Comparison of ENCODE assay signal across 1 fruit fly cellular context in genomic region chr3R:19620953-19621352, dm6.
TF ChIP-seq lines count a peak whose summit lies in the region.

No protein-coding gene starts in this region.

TF ChIP-seq in whole organism, embryonic, 481 proteins besides CTCF, POLR2A, EP300 and RAD21 (continued from another document and continues in another):
- TF ChIP-seq Atf6 (GFP tag; IDR thresholded peaks at IDR 0.05; lab: Robert Waterston, UW), result 0 out of 2 replicates have a peak, but pooled peaks have one; percentile 14
- TF ChIP-seq croc (GFP tag; conservative IDR thresholded peaks at IDR 0.05; lab: Robert Waterston, UW), result no peak
- no peak for TF ChIP-seq Xbp1 (GFP tag; optimal IDR thresholded peaks at IDR 0.05; lab: Kevin White, UChicago)
- no peak for TF ChIP-seq CG9727 (GFP tag; optimal IDR thresholded peaks at IDR 0.05; lab: Kevin White, UChicago)
- TF ChIP-seq nerfin-1 (tag; optimal IDR thresholded peaks at IDR 0.05; lab: Kevin White, UChicago), result no peak
- TF ChIP-seq Hsf (GFP tag; optimal IDR thresholded peaks at IDR 0.05; lab: Kevin White, UChicago), result no peak
- no peak for TF ChIP-seq CG10431 (GFP tag; optimal IDR thresholded peaks at IDR 0.05; lab: Kevin White, UChicago)
- no peak for TF ChIP-seq HHEX (GFP tag; optimal IDR thresholded peaks at IDR 0.05; lab: Kevin White, UChicago)
- no peak; the same call in 2 of the 3 replicates for TF ChIP-seq tgo (GFP tag; IDR thresholded peaks at IDR 0.05; lab: Robert Waterston, UW)
- TF ChIP-seq Gug (GFP tag; IDR thresholded peaks at IDR 0.05; lab: Robert Waterston, UW), result no peak
- TF ChIP-seq CG7745 (tag; optimal IDR thresholded peaks at IDR 0.05; lab: Kevin White, UChicago), result no peak
- no peak for TF ChIP-seq chn (GFP tag; optimal IDR thresholded peaks at IDR 0.05; lab: Kevin White, UChicago)
- no peak for TF ChIP-seq Hand (GFP tag; optimal IDR thresholded peaks at IDR 0.05; lab: Kevin White, UChicago)
- no peak for TF ChIP-seq D19A (tag; optimal IDR thresholded peaks at IDR 0.05; lab: Kevin White, UChicago)
- no peak for TF ChIP-seq CG17802 (tag; optimal IDR thresholded peaks at IDR 0.05; lab: Kevin White, UChicago)
- peak in 1 of 2 experiments; percentile 40 for TF ChIP-seq Eip74EF (GFP tag; optimal IDR thresholded peaks at IDR 0.05; lab: Kevin White, UChicago)
- no peak for TF ChIP-seq CG6254 (GFP tag; optimal IDR thresholded peaks at IDR 0.05; lab: Kevin White, UChicago)
- peak; percentile 6 for TF ChIP-seq CG5180 (GFP tag; optimal IDR thresholded peaks at IDR 0.05; lab: Kevin White, UChicago)
- peak in 1 of 2 experiments; percentile 69 for TF ChIP-seq crp (GFP tag; optimal IDR thresholded peaks at IDR 0.05; lab: Kevin White, UChicago)
- TF ChIP-seq CG3995 (GFP tag; optimal IDR thresholded peaks at IDR 0.05; lab: Kevin White, UChicago), result no peak
- TF ChIP-seq eve (GFP tag; optimal IDR thresholded peaks at IDR 0.05; lab: Kevin White, UChicago), result no peak
- no peak for TF ChIP-seq CG2129 (GFP tag; IDR thresholded peaks at IDR 0.05; lab: Robert Waterston, UW; ENCODE audit: partially characterized antibody)
- no peak for TF ChIP-seq luna (GFP tag; optimal IDR thresholded peaks at IDR 0.05; lab: Kevin White, UChicago)
- TF ChIP-seq onecut (GFP tag; IDR thresholded peaks at IDR 0.05; lab: Robert Waterston, UW), result 0 out of 2 replicates have a peak, but pooled peaks have one; percentile 5
- no peak for TF ChIP-seq CG32767 (GFP tag; IDR thresholded peaks at IDR 0.05; lab: Robert Waterston, UW)
- TF ChIP-seq abd-A (tag; optimal IDR thresholded peaks at IDR 0.05; lab: Kevin White, UChicago), result peak; percentile 78
- no peak for TF ChIP-seq Usf (GFP tag; optimal IDR thresholded peaks at IDR 0.05; lab: Kevin White, UChicago)
- TF ChIP-seq Pdp1 (GFP tag; optimal IDR thresholded peaks at IDR 0.05; lab: Kevin White, UChicago), result peak in 1 of 2 experiments; percentile 13
- TF ChIP-seq CG7839 (tag; optimal IDR thresholded peaks at IDR 0.05; lab: Kevin White, UChicago), result no peak
- TF ChIP-seq CG12769 (tag; optimal IDR thresholded peaks at IDR 0.05; lab: Kevin White, UChicago), result peak; percentile 89
- no peak for TF ChIP-seq CG7786 (GFP tag; optimal IDR thresholded peaks at IDR 0.05; lab: Kevin White, UChicago)
- TF ChIP-seq Sry-δ (GFP tag; optimal IDR thresholded peaks at IDR 0.05; lab: Kevin White, UChicago), result no peak
- no peak for TF ChIP-seq CG16813 (GFP tag; IDR thresholded peaks at IDR 0.05; lab: Robert Waterston, UW; ENCODE audit: partially characterized antibody)
- TF ChIP-seq CG13287 (GFP tag; IDR thresholded peaks at IDR 0.05; lab: Robert Waterston, UW; ENCODE audit: partially characterized antibody), result peak; percentile 41
- TF ChIP-seq C15 (GFP tag; IDR thresholded peaks at IDR 0.05; lab: Robert Waterston, UW), result no peak
- TF ChIP-seq CG8359 (GFP tag; optimal IDR thresholded peaks at IDR 0.05; lab: Kevin White, UChicago; ENCODE audit: borderline replicate concordance), result no peak
- no peak for TF ChIP-seq Ptx1 (GFP tag; IDR thresholded peaks at IDR 0.05; lab: Robert Waterston, UW)
- TF ChIP-seq CG3163 (GFP tag; optimal IDR thresholded peaks at IDR 0.05; lab: Kevin White, UChicago), result no peak
- no peak for TF ChIP-seq tap (tag; optimal IDR thresholded peaks at IDR 0.05; lab: Kevin White, UChicago)
- TF ChIP-seq sr (GFP tag; IDR thresholded peaks at IDR 0.05; lab: Robert Waterston, UW), result peak; percentile 12; the same call in 1 of the 3 replicates
- no peak for TF ChIP-seq CG4707 (GFP tag; optimal IDR thresholded peaks at IDR 0.05; lab: Kevin White, UChicago)
- TF ChIP-seq gce (GFP tag; IDR thresholded peaks at IDR 0.05; lab: Robert Waterston, UW), result no peak
- peak; percentile 9 for TF ChIP-seq exex (tag; optimal IDR thresholded peaks at IDR 0.05; lab: Kevin White, UChicago)
- peak; percentile 36 for TF ChIP-seq nau (GFP tag; optimal IDR thresholded peaks at IDR 0.05; lab: Kevin White, UChicago)
- peak; percentile 62 for TF ChIP-seq Deaf1 (tag; optimal IDR thresholded peaks at IDR 0.05; lab: Kevin White, UChicago)
- no peak for TF ChIP-seq CG17359 (tag; optimal IDR thresholded peaks at IDR 0.05; lab: Kevin White, UChicago)
- TF ChIP-seq CG3065 (GFP tag; optimal IDR thresholded peaks at IDR 0.05; lab: Kevin White, UChicago), result no peak
- no peak for TF ChIP-seq bcd (GFP tag; optimal IDR thresholded peaks at IDR 0.05; lab: Kevin White, UChicago)
- TF ChIP-seq CG12391 (tag; optimal IDR thresholded peaks at IDR 0.05; lab: Kevin White, UChicago), result no peak
- no peak for TF ChIP-seq CG6175 (GFP tag; IDR thresholded peaks at IDR 0.05; lab: Robert Waterston, UW)
- peak; percentile 5 for TF ChIP-seq schlank (tag; optimal IDR thresholded peaks at IDR 0.05; lab: Kevin White, UChicago)
- no peak for TF ChIP-seq Oli (tag; optimal IDR thresholded peaks at IDR 0.05; lab: Kevin White, UChicago)
- TF ChIP-seq chinmo (GFP tag; IDR thresholded peaks at IDR 0.05; lab: Robert Waterston, UW; ENCODE audit: partially characterized antibody), result peak; percentile 90; the same call in 3 of the 4 replicates
- TF ChIP-seq CG6654 (GFP tag; optimal IDR thresholded peaks at IDR 0.05; lab: Kevin White, UChicago), result no peak
- TF ChIP-seq insv (GFP tag; optimal IDR thresholded peaks at IDR 0.05; lab: Kevin White, UChicago), result no peak
- peak; percentile 90 for TF ChIP-seq CG10543 (GFP tag; optimal IDR thresholded peaks at IDR 0.05; lab: Kevin White, UChicago)
- TF ChIP-seq CG7357 (GFP tag; IDR thresholded peaks at IDR 0.05; lab: Robert Waterston, UW), result no peak
- no peak for TF ChIP-seq CG17361 (GFP tag; IDR thresholded peaks at IDR 0.05; lab: Robert Waterston, UW)
- 0 out of 3 replicates have a peak, but pooled peaks have one; percentile 27 for TF ChIP-seq zfh1 (GFP tag; IDR thresholded peaks at IDR 0.05; lab: Robert Waterston, UW)
- TF ChIP-seq dan (GFP tag; IDR thresholded peaks at IDR 0.05; lab: Robert Waterston, UW), result no peak
- TF ChIP-seq CG18262 (tag; optimal IDR thresholded peaks at IDR 0.05; lab: Kevin White, UChicago), result no peak
- TF ChIP-seq CG10147 (GFP tag; optimal IDR thresholded peaks at IDR 0.05; lab: Kevin White, UChicago), result no peak
- 0 out of 2 replicates have a peak, but pooled peaks have one; percentile 12 for TF ChIP-seq MBD-R2 (GFP tag; IDR thresholded peaks at IDR 0.05; lab: Robert Waterston, UW)
- no peak for TF ChIP-seq lmd (GFP tag; IDR thresholded peaks at IDR 0.05; lab: Robert Waterston, UW)
- TF ChIP-seq otp (GFP tag; IDR thresholded peaks at IDR 0.05; lab: Robert Waterston, UW), result 0 out of 3 replicates have a peak, but pooled peaks have one; percentile 13
- TF ChIP-seq CG11504 (tag; optimal IDR thresholded peaks at IDR 0.05; lab: Kevin White, UChicago), result no peak
- no peak for TF ChIP-seq CG42726 (GFP tag; IDR thresholded peaks at IDR 0.05; lab: Robert Waterston, UW; ENCODE audit: partially characterized antibody)
- TF ChIP-seq repo (GFP tag; optimal IDR thresholded peaks at IDR 0.05; lab: Kevin White, UChicago), result no peak
- TF ChIP-seq CG12744 (GFP tag; optimal IDR thresholded peaks at IDR 0.05; lab: Kevin White, UChicago), result no peak
- TF ChIP-seq Dbx (GFP tag; IDR thresholded peaks at IDR 0.05; lab: Robert Waterston, UW), result peak; percentile 57; the same call in 1 of the 3 replicates
- peak; percentile 42 for TF ChIP-seq ftz-f1 (GFP tag; optimal IDR thresholded peaks at IDR 0.05; lab: Kevin White, UChicago)
- no peak for TF ChIP-seq CG10979 (tag; optimal IDR thresholded peaks at IDR 0.05; lab: Kevin White, UChicago)
- TF ChIP-seq CG7928 (GFP tag; optimal IDR thresholded peaks at IDR 0.05; lab: Kevin White, UChicago), result no peak
- peak; percentile 83 for TF ChIP-seq Med (GFP tag; lab: Kevin White, UChicago)
- peak; percentile 46; the same call in 1 of the 2 replicates for TF ChIP-seq Bgb (GFP tag; IDR thresholded peaks at IDR 0.05; lab: Robert Waterston, UW; ENCODE audit: partially characterized antibody)
- peak; percentile 13 for TF ChIP-seq CG18619 (GFP tag; optimal IDR thresholded peaks at IDR 0.05; lab: Kevin White, UChicago)
- no peak for TF ChIP-seq bigmax (GFP tag; optimal IDR thresholded peaks at IDR 0.05; lab: Kevin White, UChicago)
- no peak for TF ChIP-seq CG17568 (GFP tag; optimal IDR thresholded peaks at IDR 0.05; lab: Kevin White, UChicago)
- no peak for TF ChIP-seq CG15479 (GFP tag; optimal IDR thresholded peaks at IDR 0.05; lab: Kevin White, UChicago)
- TF ChIP-seq ssp (GFP tag; IDR thresholded peaks at IDR 0.05; lab: Robert Waterston, UW), result no peak
- TF ChIP-seq CG3838 (GFP tag; optimal IDR thresholded peaks at IDR 0.05; lab: Kevin White, UChicago), result no peak
- no peak for TF ChIP-seq aop (GFP tag; IDR thresholded peaks at IDR 0.05; lab: Robert Waterston, UW)
- TF ChIP-seq CG14050 (GFP tag; IDR thresholded peaks at IDR 0.05; lab: Robert Waterston, UW), result no peak
- no peak for TF ChIP-seq ash1 (GFP tag; optimal IDR thresholded peaks at IDR 0.05; lab: Kevin White, UChicago)
- TF ChIP-seq Fer1 (GFP tag; optimal IDR thresholded peaks at IDR 0.05; lab: Kevin White, UChicago), result peak; percentile 32
- TF ChIP-seq stwl (tag; optimal IDR thresholded peaks at IDR 0.05; lab: Kevin White, UChicago), result no peak
- no peak for TF ChIP-seq Bteb2 (GFP tag; optimal IDR thresholded peaks at IDR 0.05; lab: Kevin White, UChicago)
- TF ChIP-seq ewg (GFP tag; optimal IDR thresholded peaks at IDR 0.05; lab: Kevin White, UChicago), result no peak
- TF ChIP-seq tup (GFP tag; optimal IDR thresholded peaks at IDR 0.05; lab: Kevin White, UChicago), result no peak
- no peak for TF ChIP-seq tna (GFP tag; IDR thresholded peaks at IDR 0.05; lab: Robert Waterston, UW; ENCODE audit: partially characterized antibody)
- TF ChIP-seq sug (tag; optimal IDR thresholded peaks at IDR 0.05; lab: Kevin White, UChicago), result peak; percentile 31
- TF ChIP-seq Awh (GFP tag; IDR thresholded peaks at IDR 0.05; lab: Robert Waterston, UW), result no peak
- no peak for TF ChIP-seq ara (GFP tag; IDR thresholded peaks at IDR 0.05; lab: Robert Waterston, UW)
- TF ChIP-seq CG13894 (tag; optimal IDR thresholded peaks at IDR 0.05; lab: Kevin White, UChicago), result peak; percentile 67
- TF ChIP-seq CG4820 (GFP tag; optimal IDR thresholded peaks at IDR 0.05; lab: Kevin White, UChicago), result no peak
- no peak for TF ChIP-seq CG17829 (tag; optimal IDR thresholded peaks at IDR 0.05; lab: Kevin White, UChicago)
- TF ChIP-seq CG18599 (GFP tag; optimal IDR thresholded peaks at IDR 0.05; lab: Kevin White, UChicago), result peak; percentile 2
- TF ChIP-seq CG12236 (GFP tag; optimal IDR thresholded peaks at IDR 0.05; lab: Kevin White, UChicago), result no peak
- TF ChIP-seq CG8478 (optimal IDR thresholded peaks at IDR 0.05; lab: Kevin White, UChicago), result no peak
- 0 out of 3 replicates have a peak, but pooled peaks have one; percentile 16 for TF ChIP-seq CG11456 (GFP tag; IDR thresholded peaks at IDR 0.05; lab: Robert Waterston, UW)
- peak; percentile 53 for TF ChIP-seq B-H2 (GFP tag; optimal IDR thresholded peaks at IDR 0.05; lab: Kevin White, UChicago)
- TF ChIP-seq wor (GFP tag; IDR thresholded peaks at IDR 0.05; lab: Robert Waterston, UW), result no peak
- TF ChIP-seq caup (GFP tag; optimal IDR thresholded peaks at IDR 0.05; lab: Kevin White, UChicago; ENCODE audit: severe bottlenecking), result no peak
- TF ChIP-seq CG34422 (GFP tag; IDR thresholded peaks at IDR 0.05; lab: Robert Waterston, UW), result peak; percentile 74; the same call in 1 of the 3 replicates
- peak; percentile 63; the same call in 1 of the 2 replicates for TF ChIP-seq Adf1 (GFP tag; IDR thresholded peaks at IDR 0.05; lab: Robert Waterston, UW)
- TF ChIP-seq CG13624 (GFP tag; optimal IDR thresholded peaks at IDR 0.05; lab: Kevin White, UChicago), result peak; percentile 21
- TF ChIP-seq btn (GFP tag; optimal IDR thresholded peaks at IDR 0.05; lab: Kevin White, UChicago), result no peak
- TF ChIP-seq CG17186 (GFP tag; optimal IDR thresholded peaks at IDR 0.05; lab: Kevin White, UChicago), result no peak
- peak; percentile 17 for TF ChIP-seq eyg (GFP tag; optimal IDR thresholded peaks at IDR 0.05; lab: Kevin White, UChicago)
- no peak for TF ChIP-seq HmgZ (tag; optimal IDR thresholded peaks at IDR 0.05; lab: Kevin White, UChicago)
- TF ChIP-seq Spps (tag; optimal IDR thresholded peaks at IDR 0.05; lab: Kevin White, UChicago), result no peak
- TF ChIP-seq CG6813 (GFP tag; optimal IDR thresholded peaks at IDR 0.05; lab: Kevin White, UChicago), result no peak
- TF ChIP-seq zen2 (GFP tag; IDR thresholded peaks at IDR 0.05; lab: Robert Waterston, UW; ENCODE audit: partially characterized antibody), result no peak
- TF ChIP-seq E2f1 (GFP tag; IDR thresholded peaks at IDR 0.05; lab: Robert Waterston, UW), result no peak
- TF ChIP-seq CG14441 (GFP tag; IDR thresholded peaks at IDR 0.05; lab: Robert Waterston, UW), result 0 out of 2 replicates have a peak, but pooled peaks have one; percentile 33
- TF ChIP-seq dpn (GFP tag; optimal IDR thresholded peaks at IDR 0.05; lab: Kevin White, UChicago), result no peak
- no peak for TF ChIP-seq stc (GFP tag; IDR thresholded peaks at IDR 0.05; lab: Robert Waterston, UW)
- TF ChIP-seq sens-2 (GFP tag; IDR thresholded peaks at IDR 0.05; lab: Robert Waterston, UW), result 0 out of 2 replicates have a peak, but pooled peaks have one; percentile 8
- no peak for TF ChIP-seq CG14710 (tag; optimal IDR thresholded peaks at IDR 0.05; lab: Kevin White, UChicago)
- no peak for TF ChIP-seq odd (GFP tag; optimal IDR thresholded peaks at IDR 0.05; lab: Kevin White, UChicago)
- TF ChIP-seq Ssrp (tag; optimal IDR thresholded peaks at IDR 0.05; lab: Kevin White, UChicago), result no peak
- no peak for TF ChIP-seq CG30431 (GFP tag; optimal IDR thresholded peaks at IDR 0.05; lab: Kevin White, UChicago)
- peak; percentile 48 for TF ChIP-seq CG34376 (GFP tag; optimal IDR thresholded peaks at IDR 0.05; lab: Kevin White, UChicago)
- TF ChIP-seq CG7372 (GFP tag; IDR thresholded peaks at IDR 0.05; lab: Robert Waterston, UW), result no peak
- TF ChIP-seq CG32532 (GFP tag; IDR thresholded peaks at IDR 0.05; lab: Robert Waterston, UW), result peak; percentile 46; the same call in 1 of the 2 replicates
- no peak for TF ChIP-seq zf30C (GFP tag; optimal IDR thresholded peaks at IDR 0.05; lab: Kevin White, UChicago)
- TF ChIP-seq kah (GFP tag; optimal IDR thresholded peaks at IDR 0.05; lab: Kevin White, UChicago), result no peak
- TF ChIP-seq CG11085 (GFP tag; IDR thresholded peaks at IDR 0.05; lab: Robert Waterston, UW), result no peak
- no peak for TF ChIP-seq slbo (GFP tag; IDR thresholded peaks at IDR 0.05; lab: Robert Waterston, UW)
- peak; percentile 73 for TF ChIP-seq Jarid2 (GFP tag; optimal IDR thresholded peaks at IDR 0.05; lab: Kevin White, UChicago)
- TF ChIP-seq H2.0 (GFP tag; IDR thresholded peaks at IDR 0.05; lab: Robert Waterston, UW), result no peak
- TF ChIP-seq peb (GFP tag; IDR thresholded peaks at IDR 0.05; lab: Robert Waterston, UW), result no peak
- peak; percentile 38 for TF ChIP-seq CG15269 (tag; optimal IDR thresholded peaks at IDR 0.05; lab: Kevin White, UChicago)
